Worm (Caenorhabditis elegans) whole organism, young adult: ENCODE data around the gene nhr-277.
"Not testable (repeated sequence)": the region's sequence is repeated elsewhere in the genome, so short reads cannot be mapped to it uniquely, and the experiment has no call there.

ENCODE experiments used
- B0019.2 ChIP-seq: fragments of 200-800 bp; sonication (Bioruptor generic); conservative IDR thresholded peaks from 2 replicates; pipeline ENCODE4 v1.3.6; 2022; ENCODE audit warnings: missing genetic modification reagents, missing genetic modification characterization, missing compliant biosample characterization
- B0336.3 ChIP-seq: fragments of 200-800 bp; sonication (Bioruptor generic); IDR thresholded peaks from 2 replicates; pipeline ENCODE4 v1.3.6; 2022; ENCODE audit warnings: missing genetic modification characterization, missing compliant biosample characterization
- D2030.7 ChIP-seq: fragments of 200-800 bp; sonication (Bioruptor generic); IDR thresholded peaks from 2 replicates; pipeline ENCODE4 v1.3.6; 2022; ENCODE audit warnings: missing genetic modification reagents, missing genetic modification characterization, missing compliant biosample characterization
- F22D6.2 ChIP-seq: sonication (generic microtip); optimal IDR thresholded peaks from 2 replicates; lab custom pipeline; 2016; ENCODE audit warnings: mild to moderate bottlenecking, missing genetic modification characterization, missing compliant biosample characterization
- F33H1.4 ChIP-seq: fragments of 200-800 bp; sonication (Bioruptor generic); IDR thresholded peaks from 2 replicates; pipeline ENCODE4 v1.3.6; 2022; ENCODE audit warnings: missing genetic modification reagents, missing genetic modification characterization, missing compliant biosample characterization
- F39B2.1 ChIP-seq: fragments of 200-800 bp; sonication (Bioruptor generic); IDR thresholded peaks from 2 replicates; pipeline ENCODE4 v1.3.6; 2022; ENCODE audit warnings: missing genetic modification reagents, missing genetic modification characterization, missing compliant biosample characterization
- T26A5.8 ChIP-seq: sonication (generic microtip); optimal IDR thresholded peaks from 2 replicates; lab custom pipeline; 2016; ENCODE audit warnings: missing genetic modification characterization, missing compliant biosample characterization
- Y53F4B.3 ChIP-seq: fragments of 200-800 bp; sonication (Bioruptor generic); IDR thresholded peaks from 2 replicates; pipeline ENCODE4 v1.3.6; 2022; ENCODE audit warnings: missing genetic modification reagents, missing genetic modification characterization, missing compliant biosample characterization
- Y53G8AR.9 ChIP-seq: fragments of 200-800 bp; sonication (Bioruptor generic); conservative IDR thresholded peaks from 2 replicates; pipeline ENCODE4 v1.3.6; 2022; ENCODE audit warnings: missing genetic modification reagents, missing genetic modification characterization, missing compliant biosample characterization
- Y56A3A.18 ChIP-seq: fragments of 200-800 bp; sonication (Bioruptor generic); IDR thresholded peaks from 2 replicates; pipeline ENCODE4 v1.3.6; 2022; ENCODE audit warnings: missing genetic modification reagents, missing genetic modification characterization, missing compliant biosample characterization
- Y79H2A.3 ChIP-seq: fragments of 200-800 bp; sonication (Bioruptor generic); conservative IDR thresholded peaks from 2 replicates; pipeline ENCODE4 v1.3.6; 2022; ENCODE audit warnings: missing genetic modification reagents, missing genetic modification characterization, missing compliant biosample characterization
- Y95B8A.8 ChIP-seq: fragments of 200-800 bp; sonication (Bioruptor generic); IDR thresholded peaks from 2 replicates; pipeline ENCODE4 v1.3.6; 2022; ENCODE audit warnings: missing genetic modification reagents, missing genetic modification characterization, missing compliant biosample characterization
- akir-1 ChIP-seq: fragments of 200-800 bp; sonication (Bioruptor generic); optimal IDR thresholded peaks from 2 replicates; lab custom pipeline; 2018; ENCODE audit warnings: mild to moderate bottlenecking, missing genetic modification characterization, moderate library complexity, missing compliant biosample characterization
- attf-3 ChIP-seq: fragments of 200-800 bp; sonication (Bioruptor generic); conservative IDR thresholded peaks from 2 replicates; pipeline ENCODE4 v1.3.6; 2022; ENCODE audit warnings: missing genetic modification reagents, missing genetic modification characterization, missing compliant biosample characterization
- attf-6 ChIP-seq: fragments of 200-800 bp; sonication (Bioruptor generic); IDR thresholded peaks from 2 replicates; pipeline ENCODE4 v1.3.6; 2022; ENCODE audit warnings: missing genetic modification reagents, missing genetic modification characterization, missing compliant biosample characterization
- bed-1 ChIP-seq: fragments of 200-800 bp; sonication (Bioruptor generic); IDR thresholded peaks from 2 replicates; pipeline ENCODE4 v1.3.6; 2022; ENCODE audit warnings: missing genetic modification reagents, missing genetic modification characterization, missing compliant biosample characterization
- ceh-100 ChIP-seq: fragments of 200-800 bp; sonication (Bioruptor generic); IDR thresholded peaks from 2 replicates; pipeline ENCODE4 v1.3.6; 2022; ENCODE audit warnings: missing genetic modification reagents, missing genetic modification characterization, missing compliant biosample characterization
- ceh-40 ChIP-seq: fragments of 200-800 bp; sonication (Bioruptor generic); IDR thresholded peaks from 2 replicates; pipeline ENCODE4 v1.3.6; 2022; ENCODE audit warnings: missing genetic modification characterization, missing compliant biosample characterization
- ceh-58 ChIP-seq: fragments of 200-800 bp; sonication (Bioruptor generic); IDR thresholded peaks from 2 replicates; pipeline ENCODE4 v1.3.6; 2022; ENCODE audit warnings: missing genetic modification characterization, missing compliant biosample characterization
- ceh-91 ChIP-seq: fragments of 200-800 bp; sonication (Bioruptor generic); IDR thresholded peaks from 2 replicates; pipeline ENCODE4 v1.3.6; 2022; ENCODE audit warnings: missing genetic modification reagents, missing genetic modification characterization, missing compliant biosample characterization
- die-1 ChIP-seq: sonication (generic microtip); optimal IDR thresholded peaks from 2 replicates; lab custom pipeline; 2016; ENCODE audit warnings: missing genotype, mild to moderate bottlenecking, missing genetic modification characterization, missing compliant biosample characterization
- dox-1 ChIP-seq: fragments of 200-800 bp; sonication (Bioruptor generic); IDR thresholded peaks from 2 replicates; pipeline ENCODE4 v1.3.6; 2022; ENCODE audit warnings: missing genetic modification reagents, missing genetic modification characterization, missing compliant biosample characterization
- egrh-3 ChIP-seq: fragments of 200-800 bp; sonication (Bioruptor generic); IDR thresholded peaks from 2 replicates; pipeline ENCODE4 v1.3.6; 2022; ENCODE audit warnings: missing genetic modification reagents, missing genetic modification characterization, missing compliant biosample characterization
- ekl-4 ChIP-seq: fragments of 200-800 bp; sonication (Bioruptor generic); IDR thresholded peaks from 2 replicates; pipeline ENCODE4 v1.3.6; 2022; ENCODE audit warnings: missing genetic modification reagents, missing genetic modification characterization, missing compliant biosample characterization
- gei-17 ChIP-seq: fragments of 200-800 bp; sonication (Bioruptor generic); optimal IDR thresholded peaks from 2 replicates; lab custom pipeline; 2018; ENCODE audit warnings: mild to moderate bottlenecking, missing genetic modification characterization, missing compliant biosample characterization
- hsf-1 ChIP-seq: fragments of 200-800 bp; sonication (Bioruptor generic); IDR thresholded peaks from 2 replicates; pipeline ENCODE4 v1.3.6; 2022; ENCODE audit warnings: missing genetic modification reagents, missing genetic modification characterization, missing compliant biosample characterization
- lag-1 ChIP-seq: fragments of 200-800 bp; sonication (Bioruptor generic); IDR thresholded peaks from 2 replicates; pipeline ENCODE4 v1.3.6; 2022; ENCODE audit warnings: missing genetic modification reagents, missing genetic modification characterization, missing compliant biosample characterization
- let-526 ChIP-seq: fragments of 200-800 bp; sonication (Bioruptor generic); IDR thresholded peaks from 2 replicates; pipeline ENCODE4 v1.3.6; 2022; ENCODE audit warnings: missing genetic modification reagents, missing genetic modification characterization, missing compliant biosample characterization
- lin-26 ChIP-seq: fragments of 200-800 bp; sonication (Bioruptor generic); IDR thresholded peaks from 2 replicates; pipeline ENCODE4 v1.3.6; 2022; ENCODE audit warnings: missing genetic modification reagents, missing genetic modification characterization, missing compliant biosample characterization
- lsy-27 ChIP-seq: sonication (generic microtip); optimal IDR thresholded peaks from 2 replicates; lab custom pipeline; 2017; ENCODE audit warnings: missing genetic modification characterization, mild to moderate bottlenecking, missing compliant biosample characterization, antibody characterized with exemption, missing genotype, borderline replicate concordance; ENCODE audit not compliant: insufficient read depth
- madf-3 ChIP-seq: fragments of 200-800 bp; sonication (Bioruptor generic); IDR thresholded peaks from 2 replicates; pipeline ENCODE4 v1.3.6; 2022; ENCODE audit warnings: missing genetic modification reagents, missing genetic modification characterization, missing compliant biosample characterization
- madf-6 ChIP-seq: fragments of 200-800 bp; sonication (Bioruptor generic); IDR thresholded peaks from 2 replicates; pipeline ENCODE4 v1.3.6; 2022; ENCODE audit warnings: missing genetic modification reagents, missing genetic modification characterization, missing compliant biosample characterization
- madf-8 ChIP-seq: fragments of 200-800 bp; sonication (Bioruptor generic); conservative IDR thresholded peaks from 2 replicates; pipeline ENCODE4 v1.3.6; 2022; ENCODE audit warnings: missing genetic modification reagents, missing genetic modification characterization, missing compliant biosample characterization
- mcd-1 ChIP-seq: fragments of 200-800 bp; sonication (Bioruptor generic); IDR thresholded peaks from 2 replicates; pipeline ENCODE4 v1.3.6; 2022; ENCODE audit warnings: missing genetic modification reagents, missing genetic modification characterization, missing compliant biosample characterization
- mxl-1 ChIP-seq: sonication (generic microtip); optimal IDR thresholded peaks from 2 replicates; lab custom pipeline; 2016; ENCODE audit warnings: missing genetic modification characterization, missing compliant biosample characterization
- nfyb-1 ChIP-seq: fragments of 200-800 bp; sonication (Bioruptor generic); IDR thresholded peaks from 2 replicates; pipeline ENCODE4 v1.3.6; 2022; ENCODE audit warnings: missing genetic modification reagents, missing genetic modification characterization, missing compliant biosample characterization
- pbrm-1 ChIP-seq: fragments of 200-800 bp; sonication (Bioruptor generic); IDR thresholded peaks from 2 replicates; pipeline ENCODE4 v1.3.6; 2022; ENCODE audit warnings: missing genetic modification reagents, missing genetic modification characterization, missing compliant biosample characterization
- rcor-1 ChIP-seq: fragments of 200-800 bp; sonication (Bioruptor generic); IDR thresholded peaks from 2 replicates; pipeline ENCODE4 v1.3.6; 2022; ENCODE audit warnings: missing genetic modification reagents, missing genetic modification characterization, missing compliant biosample characterization
- rpc-1 ChIP-seq, 2 experiments: fragments of 150-350 bp in 1 of 2; sonication (generic microtip) in 1 of 2; optimal IDR thresholded peaks; 2 replicates each; lab custom pipeline; 2014 to 2018; ENCODE audit warnings: missing biosample characterization in 1 of 2, missing genetic modification characterization in 1 of 2, missing genetic modification reagents in 1 of 2, missing genotype in 1 of 2
- sea-2 ChIP-seq: fragments of 200-800 bp; sonication (Bioruptor generic); IDR thresholded peaks from 2 replicates; pipeline ENCODE4 v1.3.6; 2022; ENCODE audit warnings: missing genetic modification characterization, missing compliant biosample characterization
- sptf-2 ChIP-seq: fragments of 200-800 bp; sonication (Bioruptor generic); optimal IDR thresholded peaks from 2 replicates; lab custom pipeline; 2018; ENCODE audit warnings: mild to moderate bottlenecking, missing genetic modification characterization, missing compliant biosample characterization
- tbp1 ChIP-seq: fragments of 200-800 bp; sonication (Bioruptor generic); optimal IDR thresholded peaks from 2 replicates; lab custom pipeline; 2018; ENCODE audit warnings: mild to moderate bottlenecking, missing genetic modification characterization, missing compliant biosample characterization
- ztf-22 ChIP-seq: fragments of 200-800 bp; sonication (Bioruptor generic); optimal IDR thresholded peaks from 2 replicates; lab custom pipeline; 2018; ENCODE audit warnings: mild to moderate bottlenecking, missing genetic modification characterization, moderate library complexity, missing compliant biosample characterization
- ztf-28 ChIP-seq: fragments of 200-800 bp; sonication (Bioruptor generic); IDR thresholded peaks from 2 replicates; pipeline ENCODE4 v1.3.6; 2022; ENCODE audit warnings: missing genetic modification reagents, missing genetic modification characterization, missing compliant biosample characterization

nhr-277 gene

ce11 chrIV:2756073-2756472 is 13.3 kb downstream of the nhr-277 start:
- TF ChIP-seq attf-6 (GFP tag; lab: Robert Waterston, UW) (peak; percentile 84), madf-3 (GFP tag; lab: Robert Waterston, UW) (peak; percentile 73; the same call in 1 of the 2 replicates), rpc-1 (optimal IDR thresholded peaks at IDR 0.05; lab: Kevin White, UChicago) (peak; percentile 32), ceh-100 (peak; percentile 70), Y95B8A.8 (GFP tag; lab: Robert Waterston, UW) (peak; percentile 88), Y56A3A.18 (GFP tag; lab: Robert Waterston, UW) (peak; percentile 59; the same call in 1 of the 2 replicates), ekl-4 (peak; percentile 93), dox-1 (GFP tag; lab: Robert Waterston, UW) (peak; percentile 95), madf-8 (GFP tag; lab: Robert Waterston, UW) (peak; percentile 24; the same call in 1 of the 2 replicates), Y53G8AR.9 (peak; percentile 66; the same call in 1 of the 2 replicates), pbrm-1 (GFP tag; lab: Robert Waterston, UW) (peak; percentile 82), F33H1.4 (peak; percentile 30; the same call in 1 of the 2 replicates), attf-3 (GFP tag; lab: Robert Waterston, UW) (peak; percentile 55; the same call in 1 of the 2 replicates), bed-1 (GFP tag; lab: Robert Waterston, UW) (0 out of 2 replicates have a peak, but pooled peaks have one; percentile 46), ceh-40 (GFP tag; lab: Robert Waterston, UW) (peak; percentile 86), F39B2.1 (peak; percentile 73; the same call in 1 of the 2 replicates), ceh-91 (peak; percentile 68), Y79H2A.3 (GFP tag; lab: Robert Waterston, UW) (peak; percentile 94), hsf-1 (GFP tag; lab: Robert Waterston, UW) (peak; percentile 99), let-526 (GFP tag; lab: Robert Waterston, UW) (0 out of 2 replicates have a peak, but pooled peaks have one; percentile 29), B0019.2 (peak; percentile 74), mcd-1 (GFP tag; lab: Robert Waterston, UW) (peak; percentile 29; the same call in 1 of the 2 replicates), D2030.7 (peak; percentile 84), egrh-3 (GFP tag; lab: Robert Waterston, UW) (peak; percentile 67), nfyb-1 (peak; percentile 81), madf-6 (peak; percentile 66), ztf-28 (GFP tag; lab: Robert Waterston, UW) (peak; percentile 8; the same call in 1 of the 2 replicates), rcor-1 (peak; percentile 80), Y53F4B.3 (GFP tag; lab: Robert Waterston, UW) (peak; percentile 79; the same call in 1 of the 2 replicates), lin-26 (GFP tag; lab: Robert Waterston, UW) (peak; percentile 73)
- not testable (repeated sequence) for TF ChIP-seq rpc-1 (tag; optimal IDR thresholded peaks at IDR 0.05; lab: Kevin White, UChicago)

DNA sequence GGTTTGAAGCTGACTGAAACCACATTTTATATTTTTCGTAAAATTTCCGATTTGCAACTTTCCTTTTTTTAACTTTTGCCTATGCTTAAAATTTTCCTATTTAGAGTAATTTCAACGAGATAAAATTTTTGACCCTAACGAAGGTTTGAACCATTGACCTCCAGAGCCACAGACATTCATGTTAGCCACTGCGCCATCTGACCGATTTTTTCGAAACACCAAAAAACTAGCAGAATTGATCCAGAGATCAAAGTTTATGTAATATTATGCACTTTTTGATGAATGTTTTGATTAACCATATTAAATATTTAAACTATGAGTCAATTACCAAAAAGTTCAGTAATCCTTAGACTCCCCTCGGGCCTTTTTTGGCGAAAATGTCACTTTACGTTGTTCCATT is 15.3 kb downstream of the nhr-277 start:
- TF ChIP-seq rpc-1 (optimal IDR thresholded peaks at IDR 0.05; lab: Kevin White, UChicago): no peak
- peak; percentile 39 for TF ChIP-seq rpc-1 (tag; optimal IDR thresholded peaks at IDR 0.05; lab: Kevin White, UChicago)
- TF ChIP-seq F22D6.2: no peak
- peak; percentile 56 for TF ChIP-seq tbp1 (GFP tag; lab: Kevin White, UChicago)

DNA sequence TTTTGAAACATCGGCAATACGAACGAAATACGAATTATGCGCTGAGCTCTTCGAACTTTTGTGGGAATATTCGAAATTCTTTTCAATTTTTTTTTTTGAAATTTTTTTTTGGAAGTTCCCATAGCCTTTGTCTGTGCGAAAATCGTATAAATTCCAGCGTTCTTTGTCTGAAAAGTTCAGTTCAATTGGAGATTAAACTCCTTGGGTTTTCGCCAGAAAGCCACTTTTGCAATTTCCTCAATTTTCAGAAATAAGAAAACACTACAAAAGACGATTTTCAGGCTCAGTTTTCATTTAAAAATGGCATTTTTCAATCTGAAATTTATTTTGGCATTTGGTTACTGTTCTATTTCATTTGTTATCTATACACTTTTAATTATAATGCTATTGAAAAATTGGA is 16.4 kb downstream of the nhr-277 start, which contains the start of gene Y54G2A.38:
Gene Y54G2A.38 (plus strand): TSS at position 301 of the 400 bp plus-strand sequence.
- TF ChIP-seq F33H1.4 (no peak), mcd-1 (GFP tag; lab: Robert Waterston, UW) (no peak), Y53G8AR.9 (no peak), ceh-91 (no peak), gei-17 (no peak), T26A5.8 (tag; lab: Kevin White, UChicago) (no peak), lag-1 (GFP tag; lab: Robert Waterston, UW) (no peak), mxl-1 (tag; lab: Kevin White, UChicago) (no peak), lsy-27 (tag; lab: Kevin White, UChicago) (no peak), akir-1 (no peak), sea-2 (GFP tag; lab: Robert Waterston, UW) (no peak), ceh-58 (GFP tag; lab: Robert Waterston, UW) (no peak), attf-3 (GFP tag; lab: Robert Waterston, UW) (no peak), sptf-2 (GFP tag; lab: Kevin White, UChicago) (no peak), die-1 (tag; lab: Kevin White, UChicago) (no peak), ekl-4 (no peak), ztf-22 (GFP tag; lab: Kevin White, UChicago) (no peak), B0336.3 (no peak)
